Fruit fly (Drosophila melanogaster): Measurements from ENCODE around the gene Jhbp3.

The Jhbp3 gene

DNA sequence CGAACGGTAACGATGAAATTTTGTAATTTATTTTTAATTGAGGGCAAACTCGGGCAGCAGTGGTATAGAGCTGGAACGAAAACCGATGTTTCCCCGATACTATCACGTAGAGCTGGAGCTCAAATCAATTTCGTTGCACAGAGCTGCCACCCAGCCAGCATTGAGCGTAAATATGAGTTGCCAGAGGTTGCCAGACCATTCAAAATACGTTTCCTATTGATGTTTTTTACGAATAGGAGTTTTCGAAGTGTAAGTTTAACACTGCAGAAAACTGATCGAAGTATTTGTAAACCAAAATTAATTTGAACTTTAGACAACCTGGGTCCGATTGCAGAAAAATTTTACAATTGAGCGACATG is 2.5 kb downstream of the Jhbp3 start, which contains the start of gene Ubc6 (continued):
- TF ChIP-seq spab (GFP tag; optimal IDR thresholded peaks at IDR 0.05), result no peak
- TF ChIP-seq Sox102F (GFP tag; optimal IDR thresholded peaks at IDR 0.05), result peak; percentile 24
- no peak for TF ChIP-seq net (GFP tag; optimal IDR thresholded peaks at IDR 0.05)
- peak; percentile 59 for TF ChIP-seq Smox (GFP tag; optimal IDR thresholded peaks at IDR 0.05)
- peak; percentile 49 for TF ChIP-seq Eip75B (GFP tag; optimal IDR thresholded peaks at IDR 0.05)
- no peak for TF ChIP-seq fd59A (GFP tag; optimal IDR thresholded peaks at IDR 0.05)
- TF ChIP-seq CG11762 (GFP tag; optimal IDR thresholded peaks at IDR 0.05; ENCODE audit: insufficient read depth), result no peak
- TF ChIP-seq eg (GFP tag; IDR thresholded peaks at IDR 0.05), result no peak
- peak; percentile 30 for TF ChIP-seq Hr4 (GFP tag; optimal IDR thresholded peaks at IDR 0.05)
- no peak for TF ChIP-seq Ets96B (tag; optimal IDR thresholded peaks at IDR 0.05)
- TF ChIP-seq acj6 (GFP tag; optimal IDR thresholded peaks at IDR 0.05), result peak; percentile 45
- peak; percentile 68 for TF ChIP-seq Sox14 (GFP tag; optimal IDR thresholded peaks at IDR 0.05)
- no peak for TF ChIP-seq CG32006 (GFP tag; optimal IDR thresholded peaks at IDR 0.05)
- no peak for TF ChIP-seq CG34406 (GFP tag; optimal IDR thresholded peaks at IDR 0.05)
- TF ChIP-seq Lpt (GFP tag; optimal IDR thresholded peaks at IDR 0.05), result no peak
- TF ChIP-seq CG10669 (GFP tag; optimal IDR thresholded peaks at IDR 0.05), result peak; percentile 75
- TF ChIP-seq Gug (GFP tag; IDR thresholded peaks at IDR 0.05), result no peak
- peak; percentile 64 for TF ChIP-seq CG3919 (GFP tag; optimal IDR thresholded peaks at IDR 0.05)
- TF ChIP-seq CG9139 (GFP tag; optimal IDR thresholded peaks at IDR 0.05), result no peak
- TF ChIP-seq Met (GFP tag; optimal IDR thresholded peaks at IDR 0.05), result no peak
- TF ChIP-seq CG11294 (GFP tag; IDR thresholded peaks at IDR 0.05), result no peak
- peak; percentile 60 for TF ChIP-seq Ets21C (GFP tag; optimal IDR thresholded peaks at IDR 0.05)
- no peak for TF ChIP-seq dsx (GFP tag; optimal IDR thresholded peaks at IDR 0.05; ENCODE audit: poor library complexity, severe bottlenecking)
- TF ChIP-seq Blimp-1 (GFP tag; optimal IDR thresholded peaks at IDR 0.05), result no peak
- TF ChIP-seq pdm3 (GFP tag; optimal IDR thresholded peaks at IDR 0.05), result peak; percentile 66
- TF ChIP-seq topi (GFP tag; optimal IDR thresholded peaks at IDR 0.05), result peak; percentile 48
- no peak for TF ChIP-seq CG6854 (GFP tag; optimal IDR thresholded peaks at IDR 0.05)
- peak; percentile 61 for TF ChIP-seq esn (GFP tag; optimal IDR thresholded peaks at IDR 0.05)
- no peak for TF ChIP-seq CG8632 (GFP tag; optimal IDR thresholded peaks at IDR 0.05)
- TF ChIP-seq CG11902 (GFP tag; optimal IDR thresholded peaks at IDR 0.05), result peak; percentile 33
- TF ChIP-seq CG1621 (tag; optimal IDR thresholded peaks at IDR 0.05), result peak; percentile 53
- peak; percentile 29 for TF ChIP-seq Sox15 (GFP tag; optimal IDR thresholded peaks at IDR 0.05)
- TF ChIP-seq Hr39 (GFP tag; optimal IDR thresholded peaks at IDR 0.05), result peak; percentile 76

- TF ChIP-seq CG9139 (GFP tag; optimal IDR thresholded peaks at IDR 0.05) (peak; percentile 3), CG3919 (GFP tag; optimal IDR thresholded peaks at IDR 0.05) (no peak), svp (GFP tag) (peak; percentile 99), Blimp-1 (GFP tag; optimal IDR thresholded peaks at IDR 0.05) (peak; percentile 26), CG7368 (GFP tag; optimal IDR thresholded peaks at IDR 0.05) (no peak), Sox14 (GFP tag; optimal IDR thresholded peaks at IDR 0.05) (peak; percentile 45), Eip75B (GFP tag; optimal IDR thresholded peaks at IDR 0.05) (no peak), Eip78C (GFP tag) (peak; percentile 55), Sox15 (GFP tag; optimal IDR thresholded peaks at IDR 0.05) (no peak), fkh (GFP tag; optimal IDR thresholded peaks at IDR 0.05) (peak; percentile 69), ss (GFP tag; optimal IDR thresholded peaks at IDR 0.05) (peak; percentile 38 to 58), CG16779 (tag; optimal IDR thresholded peaks at IDR 0.05) (no peak)
These were observed 3.1 kb downstream of the Jhbp3 start for dm6 chr3R:4951764-4952570.

Measured in whole organism, prepupa.